Worm (Caenorhabditis elegans) whole organism, young adult: Measurements from ENCODE around the gene Y65A5A.2.

ENCODE experiments used
- F57C9.4 ChIP-seq: sonication (generic microtip); optimal IDR thresholded peaks from 2 replicates; lab custom pipeline; 2017; ENCODE audit warnings: mild to moderate bottlenecking, missing genetic modification characterization, missing compliant biosample characterization
- ama-1 ChIP-seq, 3 experiments: fragments of 150-350 bp in 1 of 3; sonication (generic microtip) in 2 of 3; optimal IDR thresholded peaks; 2 replicates each; lab custom pipeline; 2014 to 2018; ENCODE audit warnings: missing biosample characterization in 2 of 3, missing genetic modification characterization in 2 of 3, missing genetic modification reagents in 2 of 3
- bed-1 ChIP-seq: fragments of 200-800 bp; sonication (Bioruptor generic); IDR thresholded peaks from 2 replicates; pipeline ENCODE4 v1.3.6; 2022; ENCODE audit warnings: missing genetic modification reagents, missing genetic modification characterization, missing compliant biosample characterization
- dpff-1 ChIP-seq: sonication (generic microtip); optimal IDR thresholded peaks from 2 replicates; lab custom pipeline; 2017; ENCODE audit warnings: mild to moderate bottlenecking, missing genetic modification characterization, missing compliant biosample characterization
- mcd-1 ChIP-seq: fragments of 200-800 bp; sonication (Bioruptor generic); IDR thresholded peaks from 2 replicates; pipeline ENCODE4 v1.3.6; 2022; ENCODE audit warnings: missing genetic modification reagents, missing genetic modification characterization, missing compliant biosample characterization
- snpc-4 ChIP-seq, 5 experiments: fragments of 150-350 bp in 1 of 5; sonication (generic microtip) in 4 of 5; optimal IDR thresholded peaks; 2 replicates each; lab custom pipeline; 2014 to 2018; ENCODE audit warnings: missing genetic modification characterization in 5 of 5, missing biosample characterization in 3 of 5, antibody characterized with exemption in 2 of 5, mild to moderate bottlenecking in 2 of 5, missing compliant biosample characterization in 2 of 5, missing genotype in 2 of 5, moderate library complexity in 2 of 5, missing genetic modification reagents in 1 of 5
- unc-62 ChIP-seq: fragments of 150-350 bp; optimal IDR thresholded peaks from 2 replicates; lab custom pipeline; 2014; ENCODE audit warnings: missing biosample characterization, missing genetic modification reagents, missing genetic modification characterization

- no peak for TF ChIP-seq ama-1 (optimal IDR thresholded peaks at IDR 0.05; lab: Kevin White, UChicago)
- no peak for TF ChIP-seq ama-1 (GFP tag; optimal IDR thresholded peaks at IDR 0.05; lab: Kevin White, UChicago)
- no peak for TF ChIP-seq unc-62 (GFP tag; lab: Kevin White, UChicago)
- no peak for TF ChIP-seq dpff-1 (tag; lab: Kevin White, UChicago)
- TF ChIP-seq F57C9.4 (tag; lab: Kevin White, UChicago) = no peak
- TF ChIP-seq bed-1 (GFP tag; lab: Robert Waterston, UW) = no peak
- TF ChIP-seq mcd-1 (GFP tag; lab: Robert Waterston, UW) = no peak
- no peak for TF ChIP-seq snpc-4 (GFP tag; optimal IDR thresholded peaks at IDR 0.05; lab: Kevin White, UChicago)
- TF ChIP-seq snpc-4 (tag; optimal IDR thresholded peaks at IDR 0.05; lab: Kevin White, UChicago) = peak in 1 of 4 experiments; percentile 22
These were observed 33.9 kb upstream of the Y65A5A.2 start for ce11 chrIV:16377942-16378341.
